In the genomic region with DNA sequence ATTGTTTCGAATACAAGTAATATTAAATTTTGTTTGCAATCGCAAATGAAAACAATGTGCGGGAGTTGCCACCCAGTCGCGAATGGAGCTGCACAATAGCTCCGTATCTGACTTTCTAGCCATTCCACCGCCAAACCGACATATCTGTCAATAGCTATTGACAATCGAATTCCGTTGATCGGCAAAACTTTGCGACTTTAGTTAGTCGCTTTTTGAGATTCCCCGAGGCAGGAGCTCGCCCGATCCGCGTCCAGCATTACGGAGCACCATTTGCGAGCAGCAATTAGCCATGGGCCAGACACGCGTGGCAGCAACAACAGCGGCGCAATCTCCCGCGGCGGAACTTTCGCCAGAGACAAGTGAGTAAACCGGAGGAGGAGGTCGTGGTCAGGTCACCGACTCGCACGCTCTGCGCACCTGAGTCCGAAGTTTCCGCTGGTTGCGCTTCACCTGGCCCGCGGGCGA, we compare ENCODE assay signal across 6 fruit fly cellular contexts.
A peak's percentile ranks its signal among the peaks of the same experiment; 100 is the strongest.
TF ChIP-seq lines count a peak whose summit lies in the region.

Gene CG4291, minus strand, starts transcription at position 84 of the 465 bp plus-strand sequence.
Gene kraken, plus strand, starts transcription at position 122 of the 465 bp plus-strand sequence.

- peak; percentile 29 for TF ChIP-seq CTCF in whole organism, embryonic (GFP tag; optimal IDR thresholded peaks at IDR 0.05; lab: Kevin White, UChicago)

TF ChIP-seq in Kc167, 6 proteins besides CTCF, POLR2A, EP300 and RAD21:
- TF ChIP-seq ttk (optimal IDR thresholded peaks at IDR 0.05; lab: Kevin White, UChicago): no peak
- TF ChIP-seq insv (optimal IDR thresholded peaks at IDR 0.05; lab: Kevin White, UChicago): peak; percentile 3
- TF ChIP-seq psq (optimal IDR thresholded peaks at IDR 0.05; lab: Kevin White, UChicago): no peak
- peak; percentile 56 for TF ChIP-seq h (optimal IDR thresholded peaks at IDR 0.05; lab: Kevin White, UChicago)
- TF ChIP-seq Myc (optimal IDR thresholded peaks at IDR 0.05; lab: Kevin White, UChicago): no peak
- TF ChIP-seq Sin3A (optimal IDR thresholded peaks at IDR 0.05; lab: Kevin White, UChicago): no peak

TF ChIP-seq in whole organism, adult, 20 proteins besides CTCF, POLR2A, EP300 and RAD21 (continues in another document):
- TF ChIP-seq CG7045 (GFP tag; optimal IDR thresholded peaks at IDR 0.05; lab: Kevin White, UChicago) (peak; percentile 45), kay (GFP tag; lab: Kevin White, UChicago; ENCODE audit: borderline replicate concordance) (no peak), Mnt (GFP tag; optimal IDR thresholded peaks at IDR 0.05; lab: Kevin White, UChicago) (peak; percentile 91), Clk (GFP tag; optimal IDR thresholded peaks at IDR 0.05; lab: Kevin White, UChicago) (no peak), toe (GFP tag; optimal IDR thresholded peaks at IDR 0.05; lab: Kevin White, UChicago) (peak; percentile 74), CG33017 (tag; optimal IDR thresholded peaks at IDR 0.05; lab: Kevin White, UChicago) (peak; percentile 44), CG11617 (GFP tag; optimal IDR thresholded peaks at IDR 0.05; lab: Kevin White, UChicago) (peak; percentile 51), Hr96 (GFP tag; optimal IDR thresholded peaks at IDR 0.05; lab: Kevin White, UChicago) (peak; percentile 25), tj (GFP tag; optimal IDR thresholded peaks at IDR 0.05; lab: Kevin White, UChicago) (peak; percentile 46), ovo (GFP tag; optimal IDR thresholded peaks at IDR 0.05; lab: Kevin White, UChicago) (peak; percentile 48), CG1620 (GFP tag; optimal IDR thresholded peaks at IDR 0.05; lab: Kevin White, UChicago) (peak; percentile 66), Crg-1 (GFP tag; optimal IDR thresholded peaks at IDR 0.05; lab: Kevin White, UChicago) (peak; percentile 39), pad (GFP tag; optimal IDR thresholded peaks at IDR 0.05; lab: Kevin White, UChicago) (peak; percentile 39), CG5204 (GFP tag; optimal IDR thresholded peaks at IDR 0.05; lab: Kevin White, UChicago) (no peak), CG14711 (tag; optimal IDR thresholded peaks at IDR 0.05; lab: Kevin White, UChicago) (peak; percentile 28), cic (GFP tag; optimal IDR thresholded peaks at IDR 0.05; lab: Kevin White, UChicago) (peak; percentile 53)

TF ChIP-seq in whole organism, embryonic, 481 proteins besides CTCF, POLR2A, EP300 and RAD21 (continues in another document):
- no peak for TF ChIP-seq GATAe (GFP tag; conservative IDR thresholded peaks at IDR 0.05; lab: Robert Waterston, UW)
- no peak for TF ChIP-seq wek (GFP tag; optimal IDR thresholded peaks at IDR 0.05; lab: Kevin White, UChicago)
- peak; percentile 27 for TF ChIP-seq CG18011 (GFP tag; optimal IDR thresholded peaks at IDR 0.05; lab: Kevin White, UChicago)
- TF ChIP-seq CG7786 (GFP tag; optimal IDR thresholded peaks at IDR 0.05; lab: Kevin White, UChicago): peak; percentile 17
- TF ChIP-seq jumu (GFP tag; optimal IDR thresholded peaks at IDR 0.05; lab: Kevin White, UChicago): no peak
- peak; percentile 39 for TF ChIP-seq HHEX (GFP tag; optimal IDR thresholded peaks at IDR 0.05; lab: Kevin White, UChicago)
- no peak for TF ChIP-seq nau (GFP tag; optimal IDR thresholded peaks at IDR 0.05; lab: Kevin White, UChicago)
- peak; percentile 59 for TF ChIP-seq CG3163 (GFP tag; optimal IDR thresholded peaks at IDR 0.05; lab: Kevin White, UChicago)
- TF ChIP-seq MESR4 (GFP tag; optimal IDR thresholded peaks at IDR 0.05; lab: Kevin White, UChicago): peak; percentile 93
- peak; percentile 40 for TF ChIP-seq nmo (GFP tag; optimal IDR thresholded peaks at IDR 0.05; lab: Kevin White, UChicago)
- TF ChIP-seq Rfx (GFP tag; IDR thresholded peaks at IDR 0.05; lab: Robert Waterston, UW): peak; percentile 89
- TF ChIP-seq CG2875 (GFP tag; optimal IDR thresholded peaks at IDR 0.05; lab: Kevin White, UChicago): no peak
- peak; percentile 49; the same call in 1 of the 2 replicates for TF ChIP-seq CG31441 (GFP tag; IDR thresholded peaks at IDR 0.05; lab: Robert Waterston, UW)
- peak; percentile 32 for TF ChIP-seq CG10147 (GFP tag; optimal IDR thresholded peaks at IDR 0.05; lab: Kevin White, UChicago)
- no peak for TF ChIP-seq CG3065 (GFP tag; optimal IDR thresholded peaks at IDR 0.05; lab: Kevin White, UChicago)
- TF ChIP-seq Med (GFP tag; lab: Kevin White, UChicago): peak; percentile 95

TF ChIP-seq in whole organism, prepupa, 60 proteins besides CTCF, POLR2A, EP300 and RAD21 (continues in another document):
- TF ChIP-seq Hr39 (GFP tag; optimal IDR thresholded peaks at IDR 0.05; lab: Kevin White, UChicago) (peak; percentile 45), fd59A (GFP tag; optimal IDR thresholded peaks at IDR 0.05; lab: Kevin White, UChicago) (no peak), esn (GFP tag; optimal IDR thresholded peaks at IDR 0.05; lab: Kevin White, UChicago) (peak; percentile 46), CG11902 (GFP tag; optimal IDR thresholded peaks at IDR 0.05; lab: Kevin White, UChicago) (no peak), cyc (GFP tag; optimal IDR thresholded peaks at IDR 0.05; lab: Kevin White, UChicago) (peak; percentile 28), CG15336 (GFP tag; IDR thresholded peaks at IDR 0.05; lab: Robert Waterston, UW) (peak; percentile 33; the same call in 1 of the 2 replicates), dsx (GFP tag; optimal IDR thresholded peaks at IDR 0.05; lab: Kevin White, UChicago; ENCODE audit: poor library complexity, severe bottlenecking) (no peak), Sox14 (GFP tag; optimal IDR thresholded peaks at IDR 0.05; lab: Kevin White, UChicago) (peak; percentile 58), Eip78C (GFP tag; lab: Kevin White, UChicago) (peak; percentile 69), CG8319 (GFP tag; optimal IDR thresholded peaks at IDR 0.05; lab: Kevin White, UChicago) (no peak), eg (GFP tag; IDR thresholded peaks at IDR 0.05; lab: Robert Waterston, UW) (peak; percentile 53; the same call in 2 of the 3 replicates), Ets21C (GFP tag; optimal IDR thresholded peaks at IDR 0.05; lab: Kevin White, UChicago) (no peak), Eip75B (GFP tag; optimal IDR thresholded peaks at IDR 0.05; lab: Kevin White, UChicago) (peak; percentile 16), CG6792 (GFP tag; optimal IDR thresholded peaks at IDR 0.05; lab: Kevin White, UChicago) (no peak), Ets96B (tag; optimal IDR thresholded peaks at IDR 0.05; lab: Kevin White, UChicago) (no peak), OdsH (GFP tag; optimal IDR thresholded peaks at IDR 0.05; lab: Kevin White, UChicago) (peak; percentile 11), Hr4 (GFP tag; optimal IDR thresholded peaks at IDR 0.05; lab: Kevin White, UChicago) (peak; percentile 31)

TF ChIP-seq in whole organism, pupa, 21 proteins besides CTCF, POLR2A, EP300 and RAD21 (continues in another document):
- no peak for TF ChIP-seq CG14655 (GFP tag; optimal IDR thresholded peaks at IDR 0.05; lab: Kevin White, UChicago)
- TF ChIP-seq CG8159 (tag; optimal IDR thresholded peaks at IDR 0.05; lab: Kevin White, UChicago): peak; percentile 4
- no peak for TF ChIP-seq CG13204 (GFP tag; optimal IDR thresholded peaks at IDR 0.05; lab: Kevin White, UChicago)
- TF ChIP-seq EcR (GFP tag; optimal IDR thresholded peaks at IDR 0.05; lab: Kevin White, UChicago): peak; percentile 60
- peak; percentile 53; the same call in 1 of the 3 replicates for TF ChIP-seq fd96Ca (GFP tag; IDR thresholded peaks at IDR 0.05; lab: Robert Waterston, UW)
- peak; percentile 59; the same call in 1 of the 2 replicates for TF ChIP-seq CG32121 (GFP tag; IDR thresholded peaks at IDR 0.05; lab: Robert Waterston, UW)
- no peak for TF ChIP-seq D1 (tag; optimal IDR thresholded peaks at IDR 0.05; lab: Kevin White, UChicago)
- no peak for TF ChIP-seq Pif1A (GFP tag; optimal IDR thresholded peaks at IDR 0.05; lab: Kevin White, UChicago)
- TF ChIP-seq CG4496 (GFP tag; IDR thresholded peaks at IDR 0.05; lab: Robert Waterston, UW): peak; percentile 76
- TF ChIP-seq Pif1B (GFP tag; optimal IDR thresholded peaks at IDR 0.05; lab: Kevin White, UChicago): no peak
- TF ChIP-seq gl (tag; optimal IDR thresholded peaks at IDR 0.05; lab: Kevin White, UChicago): peak; percentile 8
- peak; percentile 49 for TF ChIP-seq CG12605 (GFP tag; IDR thresholded peaks at IDR 0.05; lab: Robert Waterston, UW)
- peak; percentile 28 for TF ChIP-seq CG8301 (tag; optimal IDR thresholded peaks at IDR 0.05; lab: Kevin White, UChicago)
- TF ChIP-seq CG34367 (tag; optimal IDR thresholded peaks at IDR 0.05; lab: Kevin White, UChicago): no peak
- TF ChIP-seq Ets98B (GFP tag; IDR thresholded peaks at IDR 0.05; lab: Robert Waterston, UW): peak; percentile 53
- peak; percentile 28 for TF ChIP-seq CG15710 (tag; optimal IDR thresholded peaks at IDR 0.05; lab: Kevin White, UChicago)
- TF ChIP-seq Snoo (tag; optimal IDR thresholded peaks at IDR 0.05; lab: Kevin White, UChicago): peak; percentile 46
- peak; percentile 7 for TF ChIP-seq CG17806 (tag; optimal IDR thresholded peaks at IDR 0.05; lab: Kevin White, UChicago)

TF ChIP-seq in whole organism, wandering third instar larva, 38 proteins besides CTCF, POLR2A, EP300 and RAD21 (continues in another document):
- TF ChIP-seq CG32264 (GFP tag; optimal IDR thresholded peaks at IDR 0.05; lab: Kevin White, UChicago) (no peak), GATAd (GFP tag; optimal IDR thresholded peaks at IDR 0.05; lab: Kevin White, UChicago) (no peak), Hr78 (GFP tag; optimal IDR thresholded peaks at IDR 0.05; lab: Kevin White, UChicago) (no peak), N (GFP tag; optimal IDR thresholded peaks at IDR 0.05; lab: Kevin White, UChicago) (no peak), foxo (GFP tag; optimal IDR thresholded peaks at IDR 0.05; lab: Kevin White, UChicago) (peak in 1 of 2 experiments; percentile 61), Hr83 (GFP tag; optimal IDR thresholded peaks at IDR 0.05; lab: Kevin White, UChicago; ENCODE audit: poor library complexity, severe bottlenecking) (peak; percentile 60), Rel (GFP tag; optimal IDR thresholded peaks at IDR 0.05; lab: Kevin White, UChicago) (no peak), Rel (tag; optimal IDR thresholded peaks at IDR 0.05; lab: Kevin White, UChicago) (peak; percentile 43), h (GFP tag; optimal IDR thresholded peaks at IDR 0.05; lab: Kevin White, UChicago) (peak; percentile 74), tai (GFP tag; optimal IDR thresholded peaks at IDR 0.05; lab: Kevin White, UChicago) (no peak), HLH106 (tag; optimal IDR thresholded peaks at IDR 0.05; lab: Kevin White, UChicago) (peak; percentile 51), fru (GFP tag; optimal IDR thresholded peaks at IDR 0.05; lab: Kevin White, UChicago) (peak; percentile 15), Myc (optimal IDR thresholded peaks at IDR 0.05; lab: Kevin White, UChicago) (peak; percentile 96), Hnf4 (GFP tag; optimal IDR thresholded peaks at IDR 0.05; lab: Kevin White, UChicago) (peak; percentile 70), OdsH (GFP tag; optimal IDR thresholded peaks at IDR 0.05; lab: Kevin White, UChicago) (peak; percentile 23), woc (GFP tag; optimal IDR thresholded peaks at IDR 0.05; lab: Kevin White, UChicago) (peak; percentile 26), psq (GFP tag; optimal IDR thresholded peaks at IDR 0.05; lab: Kevin White, UChicago) (peak; percentile 35), Jra (GFP tag; optimal IDR thresholded peaks at IDR 0.05; lab: Kevin White, UChicago) (no peak), sv (GFP tag; optimal IDR thresholded peaks at IDR 0.05; lab: Kevin White, UChicago) (peak; percentile 59), rgr (GFP tag; optimal IDR thresholded peaks at IDR 0.05; lab: Kevin White, UChicago) (peak; percentile 66)
